Worm (Caenorhabditis elegans) whole organism, late embryonic: ENCODE measurements around the gene C07H6.2.

Experiments
- F13H6.1 ChIP-seq: sonication (generic microtip); optimal IDR thresholded peaks from 2 replicates; lab custom pipeline; 2016; ENCODE audit warnings: missing genetic modification characterization, missing compliant biosample characterization
- ceh-31 ChIP-seq: sonication (generic microtip); optimal IDR thresholded peaks from 2 replicates; lab custom pipeline; 2016; ENCODE audit warnings: missing genetic modification characterization, missing compliant biosample characterization
- ceh-34 ChIP-seq: sonication (generic microtip); optimal IDR thresholded peaks from 2 replicates; lab custom pipeline; 2016; ENCODE audit warnings: mild to moderate bottlenecking, missing genetic modification characterization, missing compliant biosample characterization
- ceh-9 ChIP-seq: sonication (generic microtip); optimal IDR thresholded peaks from 2 replicates; lab custom pipeline; 2016; ENCODE audit warnings: mild to moderate bottlenecking, missing genetic modification characterization, inconsistent platforms, missing compliant biosample characterization
- ets-4 ChIP-seq: sonication (generic microtip); optimal IDR thresholded peaks from 2 replicates; lab custom pipeline; 2016; ENCODE audit warnings: missing genetic modification characterization, missing compliant biosample characterization
- lim-6 ChIP-seq: sonication (generic microtip); optimal IDR thresholded peaks from 2 replicates; lab custom pipeline; 2016; ENCODE audit warnings: missing genetic modification characterization, missing compliant biosample characterization
- nhr-11 ChIP-seq: fragments of 150-350 bp; optimal IDR thresholded peaks from 2 replicates; lab custom pipeline; 2014; ENCODE audit warnings: missing biosample characterization, missing genetic modification characterization
- pha-4 ChIP-seq: fragments of 150-350 bp; optimal IDR thresholded peaks from 2 replicates; lab custom pipeline; 2018; ENCODE audit warnings: missing biosample characterization, missing genetic modification reagents, missing genetic modification characterization
- sox-4 ChIP-seq: sonication (generic microtip); optimal IDR thresholded peaks from 2 replicates; lab custom pipeline; 2017; ENCODE audit warnings: mild to moderate bottlenecking, missing genetic modification characterization, inconsistent platforms, missing compliant biosample characterization
- tbx-2 ChIP-seq: sonication (generic microtip); optimal IDR thresholded peaks from 2 replicates; lab custom pipeline; 2016; ENCODE audit warnings: missing genetic modification characterization, missing compliant biosample characterization
- unc-86 ChIP-seq: sonication (generic microtip); optimal IDR thresholded peaks from 2 replicates; lab custom pipeline; 2016; ENCODE audit warnings: missing genetic modification characterization, missing compliant biosample characterization
- ztf-16 ChIP-seq: sonication (generic microtip); optimal IDR thresholded peaks from 2 replicates; lab custom pipeline; 2017; ENCODE audit warnings: missing genetic modification characterization, missing compliant biosample characterization

- no peak for TF ChIP-seq ceh-9 (tag; lab: Kevin White, UChicago)
- TF ChIP-seq ets-4 (tag; lab: Kevin White, UChicago), result no peak
- no peak for TF ChIP-seq pha-4 (tag; lab: Kevin White, UChicago)
- no peak for TF ChIP-seq ceh-34 (tag; lab: Kevin White, UChicago)
- no peak for TF ChIP-seq ztf-16 (tag; lab: Kevin White, UChicago)
- no peak for TF ChIP-seq sox-4 (tag; lab: Kevin White, UChicago)
- TF ChIP-seq ceh-31 (tag; lab: Kevin White, UChicago), result no peak
- no peak for TF ChIP-seq nhr-11 (tag; lab: Kevin White, UChicago)
- no peak for TF ChIP-seq tbx-2 (tag; lab: Kevin White, UChicago)
- TF ChIP-seq F13H6.1 (tag; lab: Kevin White, UChicago), result no peak
- TF ChIP-seq lim-6, result no peak
- TF ChIP-seq unc-86 (tag; lab: Kevin White, UChicago), result no peak
Observed at ce11 chrIII:7518424-7518823, 2.4 kb upstream of the C07H6.2 start, which contains the start of gene clk-2.
